Worm (Caenorhabditis elegans): ENCODE results near the gene F09E5.14.

F09E5.14 gene

ce11 chrII:5336660-5337494 is 7.8 kb downstream of the F09E5.14 start (continued):
- TF ChIP-seq hif-1 (tag; optimal IDR thresholded peaks at IDR 0.05) (peak in 1 of 2 experiments; percentile 27), lin-15B (tag; optimal IDR thresholded peaks at IDR 0.05) (no peak), zip-2 (tag; optimal IDR thresholded peaks at IDR 0.05) (no peak), gei-8 (GFP tag; optimal IDR thresholded peaks at IDR 0.05) (no peak), F44E2.7 (GFP tag; IDR thresholded peaks at IDR 0.05) (no peak), unc-130 (GFP tag; optimal IDR thresholded peaks at IDR 0.05) (no peak), zag-1 (tag; optimal IDR thresholded peaks at IDR 0.05) (no peak)

ce11 chrII:5336035-5336376 is 8.7 kb downstream of the F09E5.14 start:
- TF ChIP-seq attf-4 (tag; optimal IDR thresholded peaks at IDR 0.05) (no peak), egl-43 (GFP tag; IDR thresholded peaks at IDR 0.05) (peak; percentile 67), mxl-3 (GFP tag; optimal IDR thresholded peaks at IDR 0.05) (no peak), lsy-2 (tag; optimal IDR thresholded peaks at IDR 0.05) (peak in 1 of 2 experiments; percentile 63), ceh-44 (GFP tag; IDR thresholded peaks at IDR 0.05) (no peak), arid-1 (GFP tag; conservative IDR thresholded peaks at IDR 0.05) (peak; percentile 65; the same call in 1 of the 2 replicates), jun-1 (tag; optimal IDR thresholded peaks at IDR 0.05) (no peak), dpl-1 (GFP tag; optimal IDR thresholded peaks at IDR 0.05) (no peak), mdl-1 (tag; optimal IDR thresholded peaks at IDR 0.05) (peak in 1 of 2 experiments; percentile 40), mep-1 (tag; optimal IDR thresholded peaks at IDR 0.05) (peak; percentile 69), Y5F2A.4 (GFP tag; optimal IDR thresholded peaks at IDR 0.05) (no peak), Y105C5A.15 (GFP tag; IDR thresholded peaks at IDR 0.05) (peak; percentile 45; the same call in 1 of the 2 replicates), hmg-1.1 (GFP tag; IDR thresholded peaks at IDR 0.05) (peak; percentile 56; the same call in 1 of the 2 replicates), nhr-76 (tag; optimal IDR thresholded peaks at IDR 0.05) (no peak), ama-1 (optimal IDR thresholded peaks at IDR 0.05) (peak; percentile 81), unc-130 (GFP tag; optimal IDR thresholded peaks at IDR 0.05) (no peak), hlh-30 (tag; optimal IDR thresholded peaks at IDR 0.05; ENCODE audit: insufficient read depth) (peak; percentile 28), nhr-237 (tag; optimal IDR thresholded peaks at IDR 0.05) (no peak), rbr-2 (tag; optimal IDR thresholded peaks at IDR 0.05) (peak; percentile 60), ceh-20 (GFP tag; IDR thresholded peaks at IDR 0.05) (peak; percentile 20; the same call in 1 of the 2 replicates), F26F4.8 (GFP tag; conservative IDR thresholded peaks at IDR 0.05) (no peak), dmd-6 (GFP tag; IDR thresholded peaks at IDR 0.05) (peak; percentile 20; the same call in 1 of the 2 replicates), aha-1 (tag) (peak; percentile 99), fkh-10 (GFP tag; optimal IDR thresholded peaks at IDR 0.05) (peak; percentile 74), F37D6.2 (tag; optimal IDR thresholded peaks at IDR 0.05) (peak; percentile 23), mes-2 (tag; optimal IDR thresholded peaks at IDR 0.05; ENCODE audit: poor library complexity, severe bottlenecking) (peak; percentile 27), set-16 (GFP tag; IDR thresholded peaks at IDR 0.05) (peak; percentile 29; the same call in 1 of the 2 replicates), pha-4 (GFP tag; IDR thresholded peaks at IDR 0.05) (no peak), pha-4 (tag; optimal IDR thresholded peaks at IDR 0.05) (no peak), lin-38 (GFP tag; IDR thresholded peaks at IDR 0.05) (peak; percentile 44; the same call in 1 of the 2 replicates), vab-7 (GFP tag; IDR thresholded peaks at IDR 0.05) (0 out of 2 replicates have a peak, but pooled peaks have one; percentile 26), hif-1 (tag; optimal IDR thresholded peaks at IDR 0.05) (peak in 1 of 2 experiments; percentile 69), skn-1 (tag; optimal IDR thresholded peaks at IDR 0.05) (no peak), R02D3.7 (tag; optimal IDR thresholded peaks at IDR 0.05) (no peak)

All from whole organism, L4 larva.